Fruit fly (Drosophila melanogaster): ENCODE measurements around the gene Svip.

The Svip gene

dm6 chr3L:9383345-9384075 lies 24.7 kb downstream of the Svip start, which contains the start of gene Hsp27 (continued):
- TF ChIP-seq CG1792 (GFP tag; optimal IDR thresholded peaks at IDR 0.05) (peak; percentile 92), pum (GFP tag; optimal IDR thresholded peaks at IDR 0.05) (peak; percentile 94), HLHmδ (GFP tag; optimal IDR thresholded peaks at IDR 0.05) (no peak), CG9932 (GFP tag; IDR thresholded peaks at IDR 0.05) (peak; percentile 96), vnd (GFP tag; IDR thresholded peaks at IDR 0.05; ENCODE audit: partially characterized antibody) (no peak), Nf-YA (GFP tag; IDR thresholded peaks at IDR 0.05) (peak; percentile 97), grn (GFP tag; optimal IDR thresholded peaks at IDR 0.05) (peak; percentile 86), CG30020 (tag; optimal IDR thresholded peaks at IDR 0.05) (peak; percentile 79), esg (GFP tag; conservative IDR thresholded peaks at IDR 0.05) (peak; percentile 95), pan (optimal IDR thresholded peaks at IDR 0.05) (no peak), pan (GFP tag; optimal IDR thresholded peaks at IDR 0.05 in 1 of 2, IDR thresholded peaks at IDR 0.05 in 1 of 2) (peak in 1 of 2 experiments; percentile 99), CG11560 (tag; IDR thresholded peaks at IDR 0.05) (peak; percentile 88), Dip2 (GFP tag; IDR thresholded peaks at IDR 0.05) (peak; percentile 75), YL-1 (GFP tag; optimal IDR thresholded peaks at IDR 0.05) (peak; percentile 94), cad (GFP tag; optimal IDR thresholded peaks at IDR 0.05) (no peak), HmgZ (tag; optimal IDR thresholded peaks at IDR 0.05) (peak; percentile 97), cg (GFP tag; optimal IDR thresholded peaks at IDR 0.05) (peak; percentile 90), CG10565 (GFP tag; optimal IDR thresholded peaks at IDR 0.05) (peak; percentile 92), CG11723 (GFP tag; optimal IDR thresholded peaks at IDR 0.05) (peak; percentile 96), CG1602 (GFP tag; optimal IDR thresholded peaks at IDR 0.05) (peak; percentile 98), ab (GFP tag; optimal IDR thresholded peaks at IDR 0.05) (peak; percentile 75), Fer2 (tag; optimal IDR thresholded peaks at IDR 0.05) (peak; percentile 88), Dek (tag; optimal IDR thresholded peaks at IDR 0.05) (peak; percentile 97), ERR (GFP tag; optimal IDR thresholded peaks at IDR 0.05) (peak; percentile 89), CG12744 (GFP tag; optimal IDR thresholded peaks at IDR 0.05) (peak; percentile 79), zfh1 (GFP tag; IDR thresholded peaks at IDR 0.05) (peak; percentile 99), fd102C (GFP tag; optimal IDR thresholded peaks at IDR 0.05) (peak; percentile 55), CG17385 (GFP tag; optimal IDR thresholded peaks at IDR 0.05) (peak; percentile 94), Nf-YB (GFP tag; optimal IDR thresholded peaks at IDR 0.05) (peak; percentile 86), Usf (GFP tag; optimal IDR thresholded peaks at IDR 0.05) (peak; percentile 96), CG7928 (GFP tag; optimal IDR thresholded peaks at IDR 0.05) (peak; percentile 82), Mad (GFP tag; optimal IDR thresholded peaks at IDR 0.05) (peak; percentile 95), Atf6 (GFP tag; IDR thresholded peaks at IDR 0.05) (peak; percentile 97), CG18619 (GFP tag; optimal IDR thresholded peaks at IDR 0.05) (peak; percentile 97), hbn (GFP tag; IDR thresholded peaks at IDR 0.05; ENCODE audit: partially characterized antibody) (no peak), tll (GFP tag; optimal IDR thresholded peaks at IDR 0.05) (peak in 1 of 2 experiments; percentile 50), Tbp (GFP tag; optimal IDR thresholded peaks at IDR 0.05) (no peak), sug (tag; optimal IDR thresholded peaks at IDR 0.05) (peak; percentile 87), jumu (GFP tag; optimal IDR thresholded peaks at IDR 0.05) (peak; percentile 96), gcm2 (GFP tag; optimal IDR thresholded peaks at IDR 0.05) (peak; percentile 92), aop (GFP tag; IDR thresholded peaks at IDR 0.05) (peak; percentile 90), ro (GFP tag; IDR thresholded peaks at IDR 0.05) (peak; percentile 96), Lhr (GFP tag; optimal IDR thresholded peaks at IDR 0.05) (peak; percentile 93), phol (tag; optimal IDR thresholded peaks at IDR 0.05) (peak; percentile 98), shn (GFP tag; optimal IDR thresholded peaks at IDR 0.05) (peak; percentile 74), grau (tag; optimal IDR thresholded peaks at IDR 0.05) (peak; percentile 97), HLH4C (GFP tag; IDR thresholded peaks at IDR 0.05; ENCODE audit: partially characterized antibody) (no peak), CG9727 (GFP tag; optimal IDR thresholded peaks at IDR 0.05) (peak; percentile 96), CG17612 (GFP tag; IDR thresholded peaks at IDR 0.05) (peak; percentile 96), trh (GFP tag; optimal IDR thresholded peaks at IDR 0.05) (peak; percentile 96)
